Worm (Caenorhabditis elegans) whole organism, L4/young adult: ENCODE measurements around the gene pepm-1.

ENCODE experiments used
- W03F9.2 ChIP-seq: fragments of 150-350 bp; optimal IDR thresholded peaks from 2 replicates; lab custom pipeline; 2014; ENCODE audit warnings: missing biosample characterization, missing genetic modification characterization
- dao-5 ChIP-seq: sonication (generic microtip); optimal IDR thresholded peaks from 2 replicates; lab custom pipeline; 2016; ENCODE audit warnings: missing genotype, missing genetic modification characterization, moderate library complexity, missing compliant biosample characterization
- him-1 ChIP-seq: sonication (generic microtip); optimal IDR thresholded peaks from 2 replicates; lab custom pipeline; 2016; ENCODE audit warnings: missing genotype, missing genetic modification reagents, missing genetic modification characterization, missing compliant biosample characterization

- TF ChIP-seq him-1 (tag; lab: Kevin White, UChicago) (no peak), W03F9.2 (tag; lab: Kevin White, UChicago) (no peak), dao-5 (tag; lab: Kevin White, UChicago) (no peak)
Measured at ce11 chrV:14350498-14350897, 21.6 kb downstream of the pepm-1 start.
